Worm (Caenorhabditis elegans): ENCODE measurements around the gene F17E9.18.
"Not testable (repeated sequence)": the region's sequence is repeated elsewhere in the genome, so short reads cannot be mapped to it uniquely, and the experiment has no call there.

Gene F17E9.18

DNA sequence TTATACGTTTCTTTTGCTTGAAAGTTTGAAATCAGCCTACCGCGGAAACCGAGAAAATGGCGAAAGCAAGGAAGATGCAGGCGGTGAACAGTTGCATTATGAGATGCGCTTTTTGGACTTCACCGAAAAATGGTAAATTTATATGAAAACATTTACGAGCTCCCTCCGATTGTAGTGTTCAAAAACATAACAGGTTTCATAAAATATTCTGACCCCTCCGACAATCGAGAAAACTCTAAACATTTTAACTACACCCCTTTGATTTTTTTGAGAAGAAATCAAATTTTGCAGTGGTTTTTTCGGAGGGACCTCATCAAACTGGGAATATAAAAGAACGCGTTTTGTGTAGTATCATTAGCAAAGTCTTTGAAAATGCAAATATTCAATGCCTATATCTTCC is at the start of gene F17E9.18, which contains the start of gene F17E9.15:
Gene F17E9.18, minus strand, starts transcription at position 101 of the 400 bp plus-strand sequence.
Gene F17E9.15, plus strand, starts transcription at position 368 of the 400 bp plus-strand sequence.
- TF ChIP-seq unc-62 (GFP tag; optimal IDR thresholded peaks at IDR 0.05), result no peak

DNA sequence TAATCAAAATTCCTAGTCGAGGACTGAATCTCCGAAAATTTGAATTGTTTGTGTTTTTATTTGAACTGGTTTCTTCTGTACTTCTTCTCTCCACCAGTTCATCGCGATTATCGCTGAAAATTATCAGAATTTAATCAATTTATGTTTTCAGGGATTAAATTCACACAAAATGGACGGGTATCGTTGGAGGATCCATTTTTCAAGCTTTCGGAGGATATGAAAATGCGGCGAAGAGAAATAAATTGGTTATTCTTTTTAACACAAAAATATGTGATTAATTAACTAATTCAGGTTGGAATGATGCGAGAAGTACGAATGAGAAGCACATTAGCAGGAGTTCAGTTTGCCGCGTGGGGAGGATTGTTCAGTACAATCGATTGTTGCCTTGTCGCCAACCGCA is 49.4 kb upstream of the F17E9.18 start, which contains the start of gene timm-17B.2:
Gene timm-17B.2, plus strand, starts transcription at position 301 of the 400 bp plus-strand sequence.
- TF ChIP-seq unc-62 (GFP tag; optimal IDR thresholded peaks at IDR 0.05), result no peak

DNA sequence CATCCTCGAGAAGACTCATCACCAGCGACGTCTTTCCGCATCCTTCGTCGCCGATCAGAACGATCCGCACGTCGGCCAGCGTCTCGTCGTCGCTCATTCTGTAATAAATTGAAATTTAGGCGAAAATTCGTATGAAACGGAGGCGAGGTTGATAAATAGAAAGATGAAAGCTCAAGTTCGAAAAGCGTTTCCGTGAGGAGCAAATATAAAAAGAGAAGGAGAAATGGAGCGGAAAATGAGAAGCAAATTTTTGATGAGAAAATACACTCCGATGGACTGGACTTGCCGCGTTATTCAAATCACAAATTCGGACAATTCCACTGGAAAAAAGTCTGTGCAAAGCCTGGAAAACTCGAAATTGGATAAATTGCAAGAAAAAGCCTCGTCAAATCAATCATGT is 47.2 kb upstream of the F17E9.18 start, which contains the start of gene D2096.11:
Gene D2096.11, minus strand, starts transcription at position 101 of the 400 bp plus-strand sequence.
- TF ChIP-seq unc-62 (GFP tag; optimal IDR thresholded peaks at IDR 0.05), result no peak

DNA sequence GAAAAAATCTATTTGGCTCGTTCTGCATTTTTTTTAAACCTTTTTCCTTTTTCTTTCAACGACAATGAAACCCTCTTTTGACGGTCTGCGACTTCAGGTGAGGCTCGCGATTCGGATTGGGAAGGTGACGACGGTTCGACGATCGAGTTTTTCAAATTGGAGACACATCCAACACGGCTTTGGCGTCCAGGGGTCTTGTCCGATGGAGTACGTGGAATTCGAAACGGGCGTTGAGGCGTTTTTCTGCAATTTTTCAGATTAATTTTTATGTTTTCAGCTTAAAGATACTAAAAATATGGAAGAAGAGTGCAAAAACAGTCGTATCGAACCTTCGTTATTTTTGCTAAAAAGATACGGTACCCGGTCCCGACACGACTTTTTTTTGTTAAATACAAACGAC is 42.2 kb upstream of the F17E9.18 start, which contains the start of gene D2096.10:
Gene D2096.10, minus strand, starts transcription at position 101 of the 400 bp plus-strand sequence.
- TF ChIP-seq unc-62 (GFP tag; optimal IDR thresholded peaks at IDR 0.05), result not testable (repeated sequence)

DNA sequence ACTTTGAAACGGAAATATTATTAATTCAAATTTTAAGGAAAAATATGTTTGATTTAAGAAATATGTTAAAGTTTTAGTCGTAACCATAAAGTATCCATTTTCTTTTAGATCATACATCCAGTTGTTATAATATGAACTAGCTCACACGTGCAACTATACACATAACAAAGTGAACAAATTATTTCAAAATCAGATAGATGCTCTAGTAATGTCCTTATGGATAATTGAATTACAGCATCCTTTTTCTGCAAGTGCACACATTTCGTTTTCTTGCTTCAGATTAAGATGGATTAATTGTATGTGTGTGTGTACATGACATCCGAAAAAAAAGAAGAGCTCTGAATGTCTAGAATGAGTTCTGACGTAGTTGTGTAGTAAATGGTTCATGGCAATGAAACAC is 38.7 kb upstream of the F17E9.18 start:
- TF ChIP-seq unc-62 (GFP tag; optimal IDR thresholded peaks at IDR 0.05), result no peak

DNA sequence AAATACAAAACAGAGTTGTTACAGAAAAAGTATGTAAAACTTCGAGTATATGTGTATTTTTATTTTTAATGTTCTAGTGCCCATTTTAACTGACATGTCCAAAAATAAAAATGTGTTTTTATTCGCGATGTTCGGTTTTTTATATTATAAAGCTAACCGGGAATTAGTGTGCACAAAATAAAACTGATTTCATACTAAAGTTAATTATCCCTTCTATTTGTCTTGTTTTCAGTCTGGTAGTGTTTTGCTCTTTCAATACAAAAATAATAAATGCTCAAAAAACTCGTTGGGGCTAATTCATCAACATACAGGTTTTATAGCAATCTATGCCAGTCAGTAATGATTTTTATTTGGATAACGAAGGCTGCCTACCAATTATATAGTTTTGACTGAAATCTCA is 37.8 kb upstream of the F17E9.18 start:
- TF ChIP-seq unc-62 (GFP tag; optimal IDR thresholded peaks at IDR 0.05), result no peak

DNA sequence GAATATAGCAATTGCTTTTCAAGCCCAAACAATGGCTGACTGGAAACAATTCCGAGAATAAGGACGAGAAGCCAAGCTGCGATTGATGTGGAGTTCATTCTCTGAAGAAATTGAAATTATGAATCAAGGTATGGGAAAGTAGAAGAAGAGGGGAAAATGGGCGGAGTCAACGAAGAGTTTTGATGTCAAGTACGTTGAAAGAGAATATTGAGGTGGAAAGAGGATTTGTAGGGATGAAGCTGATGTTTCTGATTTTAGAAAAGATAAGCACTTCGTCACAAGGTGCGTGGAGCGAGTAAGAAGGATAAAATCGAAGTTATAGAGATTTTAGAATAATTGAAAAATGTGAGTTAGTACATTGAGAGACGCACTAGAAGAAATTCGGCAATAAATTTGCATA is 35.7 kb upstream of the F17E9.18 start, which contains the start of gene D2096.9:
Gene D2096.9, minus strand, starts transcription at position 101 of the 400 bp plus-strand sequence.
- TF ChIP-seq unc-62 (GFP tag; optimal IDR thresholded peaks at IDR 0.05), result no peak

DNA sequence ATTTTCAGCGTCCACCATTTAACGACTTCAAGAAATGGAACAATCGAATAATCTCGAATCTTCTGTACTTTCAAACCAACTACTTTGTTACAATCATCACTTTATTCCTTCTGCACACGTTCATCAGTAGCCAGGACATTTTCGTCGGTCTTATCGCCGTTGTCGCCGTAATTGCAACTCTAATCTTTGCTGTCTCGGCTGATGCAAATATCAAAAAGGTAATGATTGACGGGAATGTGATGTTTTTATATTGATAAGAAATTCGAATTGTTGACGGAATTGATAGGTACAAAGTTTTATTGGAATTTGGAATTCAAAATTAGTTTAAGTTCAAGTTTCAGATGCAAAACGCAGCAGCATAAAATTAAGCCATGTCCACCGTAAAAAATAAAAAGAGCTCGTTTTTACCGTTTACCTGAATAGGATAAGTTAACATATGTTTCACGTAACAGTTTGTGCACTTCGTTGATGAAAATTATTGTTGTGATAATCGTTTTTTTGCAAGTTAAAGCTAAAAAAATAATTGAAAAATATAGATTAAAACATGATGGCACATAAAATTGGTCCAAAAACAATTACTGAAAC is 33.4 kb upstream of the F17E9.18 start:
- TF ChIP-seq unc-62 (GFP tag; optimal IDR thresholded peaks at IDR 0.05), result no peak

DNA sequence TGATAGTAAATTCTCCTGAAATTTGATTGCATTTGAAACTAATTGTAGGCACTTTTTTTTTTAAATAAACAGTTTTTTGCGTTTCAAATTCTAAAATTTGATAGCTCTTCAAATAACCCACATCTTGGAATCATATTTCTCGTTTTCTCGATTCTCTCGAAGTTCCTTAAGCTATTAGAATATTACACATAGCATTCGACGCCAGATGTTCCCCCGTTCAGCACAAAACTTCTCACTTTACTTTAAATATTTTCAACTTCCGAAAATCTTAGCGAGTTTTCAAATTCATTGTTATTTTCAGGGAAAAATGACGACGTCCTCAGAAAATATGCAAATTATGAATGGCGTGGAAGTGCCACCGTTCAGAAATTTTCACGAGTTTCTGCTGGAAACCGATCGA is 32.7 kb upstream of the F17E9.18 start, which contains the start of gene praf-3:
Gene praf-3, plus strand, starts transcription at position 301 of the 400 bp plus-strand sequence.
- TF ChIP-seq unc-62 (GFP tag; optimal IDR thresholded peaks at IDR 0.05), result no peak

DNA sequence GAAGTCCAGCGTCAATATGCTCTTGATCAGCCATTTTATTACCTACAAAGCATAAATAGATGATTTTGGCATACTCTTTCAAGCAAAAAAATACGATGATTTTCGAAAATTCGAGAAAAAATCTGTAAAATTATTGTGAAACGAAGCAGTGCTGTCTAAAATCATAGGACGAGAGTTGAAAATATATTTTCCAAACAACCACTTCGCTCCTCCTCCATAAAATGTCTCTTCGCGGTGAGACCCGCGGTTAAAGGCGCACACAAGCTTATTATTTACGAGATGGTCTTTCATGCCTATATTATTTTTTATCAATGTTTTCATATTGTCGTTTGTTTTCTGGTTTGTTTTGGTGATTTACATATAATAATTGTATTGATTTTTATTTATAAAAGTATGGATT is 32.3 kb upstream of the F17E9.18 start, which contains the start of gene nap-1:
Gene nap-1, minus strand, starts transcription at position 42 of the 400 bp plus-strand sequence.
- TF ChIP-seq unc-62 (GFP tag; optimal IDR thresholded peaks at IDR 0.05), result no peak

DNA sequence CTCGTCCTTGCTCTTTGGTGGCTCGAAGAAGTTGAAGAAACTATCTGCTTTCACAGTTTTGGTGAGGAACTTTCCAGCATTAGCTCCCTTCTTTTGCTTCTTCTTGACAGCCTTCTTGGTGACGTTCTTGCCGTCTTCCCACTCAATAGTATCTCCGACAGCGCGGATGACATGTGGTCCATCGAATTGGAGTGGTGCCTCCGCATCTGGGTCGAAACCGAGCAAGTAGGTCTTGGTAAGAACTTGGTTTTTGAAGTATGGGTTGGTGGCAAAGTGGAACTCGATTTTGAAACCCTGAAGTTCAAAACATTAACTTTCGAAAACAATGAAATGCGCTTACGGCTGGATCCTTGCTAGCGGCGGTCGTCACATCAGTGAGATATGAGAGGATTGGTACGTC is 31.3 kb upstream of the F17E9.18 start:
- TF ChIP-seq unc-62 (GFP tag; optimal IDR thresholded peaks at IDR 0.05), result no peak

DNA sequence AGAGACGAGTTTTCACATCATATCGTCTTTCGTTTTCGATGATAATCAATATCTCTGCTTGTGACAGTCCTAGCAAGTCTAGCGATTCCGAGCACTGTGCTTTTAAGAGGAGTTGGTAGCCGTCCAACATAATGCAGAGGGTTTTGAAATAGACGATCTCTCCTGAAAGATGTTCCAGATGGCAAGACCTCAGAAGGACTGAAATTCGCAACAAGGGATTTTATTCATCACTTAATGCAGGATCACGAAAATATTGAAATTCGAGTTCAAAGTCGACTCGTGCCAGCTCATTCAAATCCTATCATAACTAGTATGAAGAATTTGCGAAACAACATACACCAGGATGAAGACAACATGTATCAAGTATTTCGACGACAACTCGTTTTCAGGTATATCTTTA is 30.6 kb upstream of the F17E9.18 start, which contains the start of gene D2096.7:
Gene D2096.7, minus strand, starts transcription at position 130 of the 400 bp plus-strand sequence.
- no peak for TF ChIP-seq unc-62 (GFP tag; optimal IDR thresholded peaks at IDR 0.05)

DNA sequence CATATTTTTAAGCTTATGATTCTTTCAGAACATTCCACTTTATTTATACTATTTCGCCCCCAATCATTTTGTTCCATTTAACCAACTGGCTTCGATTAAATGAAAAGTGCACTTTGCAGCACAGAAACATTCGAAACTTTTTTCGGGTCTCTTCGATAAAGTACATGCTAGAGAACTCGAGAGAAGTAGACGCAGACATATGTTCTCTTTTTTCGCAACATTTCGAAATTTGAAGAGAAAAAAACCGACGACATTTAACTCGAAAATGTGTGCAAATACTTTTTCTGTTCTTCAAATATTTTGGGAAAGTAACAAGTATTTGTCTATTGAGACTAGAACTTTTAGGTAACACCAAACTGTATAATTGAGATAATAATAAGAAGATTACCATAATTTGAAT is 30.0 kb upstream of the F17E9.18 start:
- TF ChIP-seq unc-62 (GFP tag; optimal IDR thresholded peaks at IDR 0.05), result no peak

DNA sequence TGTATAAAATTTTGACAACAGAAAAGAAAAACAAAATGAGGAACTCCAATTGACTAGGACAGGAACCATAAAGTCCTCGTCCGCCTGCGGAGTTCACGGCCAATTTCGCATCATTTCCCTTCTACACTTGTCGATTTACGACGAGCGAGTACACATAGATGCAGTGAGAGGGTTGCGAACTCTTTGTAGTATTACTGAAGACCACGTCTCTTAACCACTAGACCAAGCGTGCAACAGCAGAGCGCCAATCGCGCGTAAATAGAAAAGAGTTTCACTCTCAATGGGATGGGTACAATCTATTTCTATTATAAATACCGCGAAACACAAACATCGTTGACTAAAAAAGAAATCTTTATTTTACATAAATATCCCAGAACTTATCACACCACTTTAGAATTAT is 28.4 kb upstream of the F17E9.18 start:
- no peak for TF ChIP-seq unc-62 (GFP tag; optimal IDR thresholded peaks at IDR 0.05)

DNA sequence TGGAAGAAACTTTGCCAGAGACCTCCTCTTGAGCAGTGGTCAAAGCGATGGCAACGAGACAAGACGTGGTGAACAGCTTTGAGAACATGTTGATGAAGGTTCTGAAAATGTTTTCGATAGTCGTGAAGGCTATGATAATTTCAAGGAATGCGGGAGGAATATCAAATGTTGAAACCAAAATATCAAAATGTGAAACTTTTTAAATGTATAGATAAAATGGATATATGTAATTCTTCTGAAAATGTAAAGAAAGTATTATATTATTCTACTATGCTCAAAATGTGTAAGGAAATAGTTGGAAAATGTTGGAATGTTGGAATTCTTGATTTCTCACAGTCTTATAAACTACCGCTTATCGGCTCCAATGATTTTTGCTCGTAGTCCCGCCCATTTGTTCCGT is 22.2 kb upstream of the F17E9.18 start, which contains the start of gene D2096.6:
Gene D2096.6, minus strand, starts transcription at position 101 of the 400 bp plus-strand sequence.
- no peak for TF ChIP-seq unc-62 (GFP tag; optimal IDR thresholded peaks at IDR 0.05)

DNA sequence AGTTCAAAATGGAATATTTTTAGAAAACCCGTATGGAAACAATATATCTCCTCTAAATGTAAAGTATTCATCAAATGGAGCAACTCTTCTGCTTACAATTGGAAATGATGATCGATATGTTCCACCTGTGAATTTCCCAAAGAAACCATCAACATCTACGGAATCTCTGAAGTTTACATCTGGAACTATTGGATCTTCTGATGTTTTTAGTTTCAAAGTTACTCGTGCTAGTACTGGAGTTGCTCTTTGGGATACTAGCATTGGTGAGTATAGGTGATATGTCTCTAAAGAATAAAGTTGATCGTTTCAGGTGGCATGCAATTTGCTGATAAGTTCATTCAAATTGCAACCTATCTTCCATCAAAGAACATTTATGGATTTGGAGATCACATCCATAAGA is 20.9 kb upstream of the F17E9.18 start:
- no peak for TF ChIP-seq unc-62 (GFP tag; optimal IDR thresholded peaks at IDR 0.05)

DNA sequence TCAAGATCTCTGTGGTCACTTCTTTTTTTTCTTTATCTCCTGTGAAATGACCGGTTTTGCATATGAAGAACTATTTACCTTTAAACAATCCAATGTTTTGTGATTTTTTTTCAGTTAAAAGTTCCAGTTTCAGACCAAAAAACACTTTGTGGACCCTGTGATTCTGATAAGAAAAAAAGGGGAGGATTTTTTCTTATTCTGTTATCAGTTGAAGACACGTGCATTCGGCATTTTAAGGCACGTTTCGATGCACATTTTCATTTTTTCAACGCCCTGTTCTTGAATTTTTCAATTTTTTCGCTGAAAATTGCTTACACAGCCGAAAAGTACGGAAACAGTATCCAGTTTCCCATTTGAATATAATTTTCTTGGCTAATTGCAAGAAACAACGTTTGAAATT is 19.3 kb upstream of the F17E9.18 start, which contains the start of gene aagr-1:
Gene aagr-1, plus strand, starts transcription at position 227 of the 400 bp plus-strand sequence.
- no peak for TF ChIP-seq unc-62 (GFP tag; optimal IDR thresholded peaks at IDR 0.05)

All from whole organism, dauer.